Worm (Caenorhabditis elegans): Measurements from ENCODE around the gene ooc-3.

ce11 chrII:11537606-11538016, 42.5 kb upstream of the ooc-3 start:
- TF ChIP-seq hmbx-1 (tag; optimal IDR thresholded peaks at IDR 0.05) (peak; percentile 66), ama-1 (optimal IDR thresholded peaks at IDR 0.05) (peak; percentile 98)

Data from whole organism, early embryonic.